Worm (Caenorhabditis elegans) whole organism, early embryonic: ENCODE results near the gene nob-1.

Source experiments
- B0310.2 ChIP-seq: sonication (generic microtip); optimal IDR thresholded peaks from 2 replicates; lab custom pipeline; 2016; ENCODE audit warnings: mild to moderate bottlenecking, missing genetic modification characterization, missing compliant biosample characterization
- F13C5.2 ChIP-seq: sonication (generic microtip); optimal IDR thresholded peaks from 2 replicates; lab custom pipeline; 2017; ENCODE audit warnings: mild to moderate bottlenecking, missing genetic modification characterization, inconsistent platforms, missing compliant biosample characterization
- aly-1 ChIP-seq: sonication (generic microtip); optimal IDR thresholded peaks from 2 replicates; lab custom pipeline; 2016; ENCODE audit warnings: missing genetic modification characterization, missing compliant biosample characterization
- ama-1 ChIP-seq: fragments of 150-350 bp; optimal IDR thresholded peaks from 2 replicates; lab custom pipeline; 2014
- ceh-13 ChIP-seq: fragments of 200-800 bp; sonication (Bioruptor generic); optimal IDR thresholded peaks from 2 replicates; lab custom pipeline; 2018; ENCODE audit warnings: mild to moderate bottlenecking, missing genetic modification characterization, missing compliant biosample characterization
- flt-1 ChIP-seq: fragments of 200-800 bp; sonication (Bioruptor generic); IDR thresholded peaks from 2 replicates; pipeline ENCODE4 v1.3.6; 2022; ENCODE audit warnings: missing genetic modification characterization, missing compliant biosample characterization
- hmbx-1 ChIP-seq: sonication (generic microtip); optimal IDR thresholded peaks from 2 replicates; lab custom pipeline; 2016; ENCODE audit warnings: mild to moderate bottlenecking, missing genetic modification characterization, missing compliant biosample characterization
- scrt-1 ChIP-seq: fragments of 200-800 bp; sonication (Bioruptor generic); IDR thresholded peaks from 2 replicates; pipeline ENCODE4 v1.3.6; 2022; ENCODE audit warnings: missing genetic modification characterization, missing compliant biosample characterization
- sea-1 ChIP-seq: fragments of 200-800 bp; sonication (Bioruptor generic); conservative IDR thresholded peaks from 2 replicates; pipeline ENCODE4 v1.3.6; 2022; ENCODE audit warnings: missing genetic modification characterization, missing compliant biosample characterization
- tbx-11 ChIP-seq: fragments of 200-800 bp; sonication (Bioruptor generic); IDR thresholded peaks from 2 replicates; pipeline ENCODE4 v1.3.6; 2022; ENCODE audit warnings: missing genetic modification characterization, missing compliant biosample characterization
- tbx-37 ChIP-seq: fragments of 200-800 bp; sonication (Bioruptor generic); conservative IDR thresholded peaks from 2 replicates; pipeline ENCODE4 v1.3.6; 2022; ENCODE audit warnings: missing genetic modification reagents, missing genetic modification characterization, missing compliant biosample characterization
- tra-4 ChIP-seq: sonication (generic microtip); optimal IDR thresholded peaks from 2 replicates; lab custom pipeline; 2017; ENCODE audit warnings: missing genetic modification characterization, missing compliant biosample characterization

nob-1 gene

DNA sequence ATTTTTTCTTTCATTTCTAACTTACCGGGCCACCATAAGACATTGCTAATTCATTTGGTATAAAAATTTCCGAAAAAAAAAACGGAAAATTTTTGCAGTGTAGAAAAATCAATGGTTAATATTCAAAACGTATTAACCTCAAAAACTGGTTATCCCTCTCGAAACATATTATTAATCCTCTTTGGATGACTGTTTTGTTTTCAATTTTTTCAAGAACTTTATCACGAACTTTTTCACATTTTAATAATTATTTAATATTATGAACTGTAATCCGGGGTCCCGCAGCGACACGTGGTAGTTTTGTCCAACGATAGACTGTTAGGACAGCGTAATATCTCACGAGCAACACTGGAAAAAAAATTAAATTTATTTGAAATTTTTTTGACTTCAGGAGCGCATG is 55.3 kb downstream of the nob-1 start, which contains the start of gene Y79H2A.12:
TSS of gene Y79H2A.12 (minus strand) at position 101 of the 400 bp plus-strand sequence.
- TF ChIP-seq tbx-37 (GFP tag; lab: Robert Waterston, UW) (no peak), hmbx-1 (tag; lab: Kevin White, UChicago) (no peak), flt-1 (GFP tag; lab: Robert Waterston, UW) (no peak), B0310.2 (tag; lab: Kevin White, UChicago) (no peak), F13C5.2 (tag; lab: Kevin White, UChicago) (no peak), sea-1 (no peak), ceh-13 (GFP tag; lab: Kevin White, UChicago) (no peak), ama-1 (no peak), aly-1 (no peak), tbx-11 (GFP tag; lab: Robert Waterston, UW) (no peak), tra-4 (no peak), scrt-1 (GFP tag; lab: Robert Waterston, UW) (no peak)
